Fruit fly (Drosophila melanogaster) whole organism, embryonic: ENCODE results near the gene CG15201.

Source experiments
- CG32767 ChIP-seq: fragments of 200-800 bp; sonication (Bioruptor generic); IDR thresholded peaks from 2 replicates; pipeline ENCODE4 v1.3.6; 2022; ENCODE audit warnings: missing biosample characterization, missing genetic modification characterization
- seq ChIP-seq: fragments of 200-800 bp; sonication (Bioruptor generic); IDR thresholded peaks from 2 replicates; pipeline ENCODE4 v1.3.6; 2022; ENCODE audit warnings: missing biosample characterization, missing genetic modification characterization
- ssp ChIP-seq: fragments of 200-800 bp; sonication (Bioruptor generic); IDR thresholded peaks from 2 replicates; pipeline ENCODE4 v1.3.6; 2022; ENCODE audit warnings: missing biosample characterization, missing genetic modification characterization

DNA sequence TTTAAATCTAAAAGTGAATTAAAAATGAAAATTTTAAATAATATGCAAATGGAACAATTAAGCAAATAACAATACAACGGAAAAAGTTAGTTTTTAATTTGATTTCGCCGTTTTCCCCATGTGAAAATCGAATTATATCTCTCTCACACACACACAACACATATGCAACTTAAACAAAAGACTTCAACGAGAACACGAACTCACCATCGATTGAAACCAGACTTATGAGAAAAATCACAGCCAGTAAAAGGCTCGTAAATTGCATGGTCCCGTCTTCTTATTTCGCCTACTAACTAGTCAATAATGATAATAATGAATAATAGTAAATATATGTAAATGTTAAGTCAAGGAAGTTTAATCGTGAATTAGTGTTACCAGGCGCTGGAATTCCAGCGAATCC lies 9.5 kb downstream of the CG15201 start:
- TF ChIP-seq CG32767 (GFP tag; lab: Robert Waterston, UW): no peak
- TF ChIP-seq ssp (GFP tag; lab: Robert Waterston, UW): no peak
- no peak for TF ChIP-seq seq (GFP tag; lab: Robert Waterston, UW)
